Fruit fly (Drosophila melanogaster) whole organism, embryonic: Measurements from ENCODE around the gene CG7611.
A peak's percentile ranks its signal among the peaks of the same experiment; 100 is the strongest.

Experiments used
- ATbp ChIP-seq: fragments of 200-800 bp; sonication (Bioruptor generic); optimal IDR thresholded peaks from 2 replicates; lab custom pipeline; 2017; ENCODE audit warnings: missing biosample characterization, mild to moderate bottlenecking, missing genetic modification characterization, missing genetic modification reagents
- BtbVII ChIP-seq: fragments of 200-800 bp; sonication (Bioruptor generic); optimal IDR thresholded peaks from 3 replicates; lab custom pipeline; 2017; ENCODE audit warnings: missing biosample characterization, mild to moderate bottlenecking, missing genetic modification characterization
- Bteb2 ChIP-seq: fragments of 200-800 bp; sonication (Bioruptor generic); optimal IDR thresholded peaks from 2 replicates; lab custom pipeline; 2016; ENCODE audit warnings: missing biosample characterization, missing genetic modification characterization
- CG10147 ChIP-seq: fragments of 200-800 bp; sonication (Bioruptor generic); optimal IDR thresholded peaks from 2 replicates; lab custom pipeline; 2019; ENCODE audit warnings: missing biosample characterization, mild to moderate bottlenecking, missing genetic modification characterization, moderate library complexity
- CG11093 ChIP-seq: fragments of 200-800 bp; sonication (Bioruptor generic); IDR thresholded peaks from 3 replicates; pipeline ENCODE4 v1.3.6; 2022; ENCODE audit warnings: missing biosample characterization, missing genetic modification characterization
- CG13287 ChIP-seq: fragments of 200-800 bp; sonication (Bioruptor generic); IDR thresholded peaks from 2 replicates; pipeline ENCODE4 v1.3.6; 2022; ENCODE audit warnings: missing biosample characterization, missing genetic modification characterization; ENCODE audit not compliant: partially characterized antibody
- CG13624 ChIP-seq: fragments of 200-800 bp; sonication (Bioruptor generic); optimal IDR thresholded peaks from 2 replicates; lab custom pipeline; 2016; ENCODE audit warnings: missing biosample characterization, missing genetic modification characterization
- CG17912 ChIP-seq: fragments of 200-800 bp; sonication (Bioruptor generic); optimal IDR thresholded peaks from 2 replicates; lab custom pipeline; 2018; ENCODE audit warnings: missing biosample characterization, mild to moderate bottlenecking, missing genetic modification characterization
- CG2712 ChIP-seq: fragments of 200-800 bp; optimal IDR thresholded peaks from 3 replicates; lab custom pipeline; 2019; ENCODE audit warnings: missing biosample characterization, mild to moderate bottlenecking, missing genetic modification characterization, moderate library complexity
- CG31224 ChIP-seq: fragments of 200-800 bp; sonication (Bioruptor generic); IDR thresholded peaks from 2 replicates; pipeline ENCODE4 v1.3.6; 2022; ENCODE audit warnings: missing biosample characterization, missing genetic modification characterization
- CG31365 ChIP-seq: fragments of 200-800 bp; sonication (Bioruptor generic); optimal IDR thresholded peaks from 2 replicates; lab custom pipeline; 2018; ENCODE audit warnings: missing biosample characterization, mild to moderate bottlenecking, missing genetic modification characterization
- CG33557 ChIP-seq: fragments of 200-800 bp; sonication (Bioruptor generic); optimal IDR thresholded peaks from 2 replicates; lab custom pipeline; 2019; ENCODE audit warnings: missing biosample characterization, mild to moderate bottlenecking, missing genetic modification characterization, moderate library complexity
- CG3995 ChIP-seq: fragments of 200-800 bp; sonication (Bioruptor generic); optimal IDR thresholded peaks from 3 replicates; lab custom pipeline; 2016; ENCODE audit warnings: missing biosample characterization, missing genetic modification characterization
- CG4854 ChIP-seq: fragments of 200-800 bp; sonication (Bioruptor generic); optimal IDR thresholded peaks from 2 replicates; lab custom pipeline; 2016; ENCODE audit warnings: missing biosample characterization, missing genetic modification characterization, inconsistent platforms
- CG9797 ChIP-seq: fragments of 200-800 bp; sonication (Bioruptor generic); optimal IDR thresholded peaks from 3 replicates; lab custom pipeline; 2018; ENCODE audit warnings: missing biosample characterization, mild to moderate bottlenecking, missing genetic modification characterization
- Dfd ChIP-seq, 2 experiments: fragments of >200 bp; optimal IDR thresholded peaks; 2 replicates each; lab custom pipeline; 2017; ENCODE audit warnings: missing biosample characterization in 2 of 2, missing genetic modification characterization in 2 of 2
- Dip3 ChIP-seq: fragments of 200-800 bp; sonication (Bioruptor generic); optimal IDR thresholded peaks from 3 replicates; lab custom pipeline; 2016; ENCODE audit warnings: missing biosample characterization, missing genetic modification characterization
- Fer2 ChIP-seq: fragments of 200-800 bp; sonication (Bioruptor generic); optimal IDR thresholded peaks from 2 replicates; lab custom pipeline; 2018; ENCODE audit warnings: missing biosample characterization, mild to moderate bottlenecking, missing genetic modification characterization, moderate library complexity
- Gug ChIP-seq: fragments of 200-800 bp; sonication (Bioruptor generic); IDR thresholded peaks from 4 replicates; pipeline ENCODE4 v1.3.6; 2022; ENCODE audit warnings: missing biosample characterization, missing genetic modification characterization
- HLH54F ChIP-seq: fragments of 200-800 bp; sonication (Bioruptor generic); optimal IDR thresholded peaks from 3 replicates; lab custom pipeline; 2016; ENCODE audit warnings: missing biosample characterization, missing genetic modification characterization
- HmgD ChIP-seq: fragments of 200-800 bp; sonication (Bioruptor generic); optimal IDR thresholded peaks from 3 replicates; lab custom pipeline; 2016; ENCODE audit warnings: missing biosample characterization, missing genetic modification characterization
- Lhr ChIP-seq: fragments of 200-800 bp; sonication (Bioruptor generic); optimal IDR thresholded peaks from 3 replicates; lab custom pipeline; 2017; ENCODE audit warnings: mild to moderate bottlenecking, missing biosample characterization, missing genetic modification reagents, missing genetic modification characterization
- Lim3 ChIP-seq: fragments of 200-800 bp; sonication (Bioruptor generic); IDR thresholded peaks from 2 replicates; pipeline ENCODE4 v1.3.6; 2022; ENCODE audit warnings: missing biosample characterization, missing genetic modification characterization
- Mad ChIP-seq: fragments of 200-800 bp; sonication (Bioruptor generic); optimal IDR thresholded peaks from 2 replicates; lab custom pipeline; 2016; ENCODE audit warnings: missing biosample characterization, missing genetic modification characterization
- Max ChIP-seq: fragments of 200-800 bp; sonication (Bioruptor generic); optimal IDR thresholded peaks from 2 replicates; lab custom pipeline; 2016; ENCODE audit warnings: missing biosample characterization, mild to moderate bottlenecking, missing genetic modification characterization
- PHDP ChIP-seq: fragments of 200-800 bp; sonication (Bioruptor generic); optimal IDR thresholded peaks from 3 replicates; lab custom pipeline; 2018; ENCODE audit warnings: missing biosample characterization, mild to moderate bottlenecking, missing genetic modification characterization, moderate library complexity
- Ptx1 ChIP-seq: fragments of 200-800 bp; sonication (Bioruptor generic); IDR thresholded peaks from 2 replicates; pipeline ENCODE4 v1.3.6; 2022; ENCODE audit warnings: missing biosample characterization, missing genetic modification characterization
- TFAM ChIP-seq: fragments of 200-800 bp; sonication (Bioruptor generic); optimal IDR thresholded peaks from 2 replicates; lab custom pipeline; 2017; ENCODE audit warnings: missing biosample characterization, missing genetic modification characterization, inconsistent platforms
- ap ChIP-seq: fragments of 200-800 bp; sonication (Bioruptor generic); IDR thresholded peaks from 2 replicates; pipeline ENCODE4 v1.3.6; 2022; ENCODE audit warnings: missing biosample characterization, missing genetic modification characterization
- cg ChIP-seq: fragments of 200-800 bp; sonication (Bioruptor generic); optimal IDR thresholded peaks from 3 replicates; lab custom pipeline; 2019; ENCODE audit warnings: missing biosample characterization, mild to moderate bottlenecking, missing genetic modification characterization, moderate library complexity
- croc ChIP-seq: fragments of 200-800 bp; sonication (Bioruptor generic); conservative IDR thresholded peaks from 3 replicates; pipeline ENCODE4 v1.3.6; 2022; ENCODE audit warnings: missing biosample characterization, missing genetic modification characterization
- fru ChIP-seq: fragments of >200 bp; optimal IDR thresholded peaks from 2 replicates; lab custom pipeline; 2017
- ftz-f1 ChIP-seq: fragments of 200-800 bp; sonication (Bioruptor generic); optimal IDR thresholded peaks from 2 replicates; lab custom pipeline; 2016; ENCODE audit warnings: missing biosample characterization, missing genetic modification characterization
- gro ChIP-seq: fragments of 200-800 bp; sonication (Bioruptor generic); optimal IDR thresholded peaks from 2 replicates; lab custom pipeline; 2016; ENCODE audit warnings: missing biosample characterization, missing genetic modification characterization
- gsb-n ChIP-seq: fragments of 200-800 bp; sonication (Bioruptor generic); optimal IDR thresholded peaks from 3 replicates; lab custom pipeline; 2018; ENCODE audit warnings: missing biosample characterization, mild to moderate bottlenecking, missing genetic modification characterization
- ham ChIP-seq: fragments of 200-800 bp; sonication (Bioruptor generic); IDR thresholded peaks from 2 replicates; pipeline ENCODE4 v1.3.6; 2022; ENCODE audit warnings: missing biosample characterization, missing genetic modification characterization
- kni ChIP-seq: fragments of 200-800 bp; sonication (Bioruptor generic); optimal IDR thresholded peaks from 3 replicates; lab custom pipeline; 2017; ENCODE audit warnings: mild to moderate bottlenecking, missing biosample characterization, missing genetic modification reagents, missing genetic modification characterization
- lilli ChIP-seq: fragments of 200-800 bp; sonication (Bioruptor generic); optimal IDR thresholded peaks from 3 replicates; lab custom pipeline; 2016; ENCODE audit warnings: missing biosample characterization, missing genetic modification characterization
- prd ChIP-seq, 3 experiments: fragments of >200 bp in 2 of 3; fragments of 200-800 bp in 1 of 3; sonication (Bioruptor generic) in 1 of 3; optimal IDR thresholded peaks in 2 of 3; IDR thresholded peaks in 1 of 3; 2 replicates in 2 of 3; 3 replicates in 1 of 3; pipeline versions ENCODE4 v1.3.6 to Lab custom; 2017 to 2022; ENCODE audit warnings: missing biosample characterization in 1 of 3, missing genetic modification characterization in 1 of 3
- ro ChIP-seq: fragments of 200-800 bp; sonication (Bioruptor generic); IDR thresholded peaks from 2 replicates; pipeline ENCODE4 v1.3.6; 2022; ENCODE audit warnings: missing biosample characterization, missing genetic modification characterization
- row ChIP-seq: fragments of 200-800 bp; sonication (Bioruptor generic); IDR thresholded peaks from 3 replicates; pipeline ENCODE4 v1.3.6; 2022; ENCODE audit warnings: missing biosample characterization, missing genetic modification characterization
- sc ChIP-seq, 3 experiments: fragments of >200 bp in 2 of 3; fragments of 200-800 bp in 1 of 3; sonication (Bioruptor generic) in 1 of 3; optimal IDR thresholded peaks; 2 replicates in 2 of 3; 3 replicates in 1 of 3; lab custom pipeline; 2017; ENCODE audit warnings: mild to moderate bottlenecking in 1 of 3, missing biosample characterization in 1 of 3, missing genetic modification characterization in 1 of 3, missing genetic modification reagents in 1 of 3
- sim ChIP-seq: fragments of 200-800 bp; sonication (Bioruptor generic); IDR thresholded peaks from 2 replicates; pipeline ENCODE4 v1.3.6; 2022; ENCODE audit warnings: missing biosample characterization, missing genetic modification characterization
- stc ChIP-seq: fragments of 200-800 bp; sonication (Bioruptor generic); IDR thresholded peaks from 2 replicates; pipeline ENCODE4 v1.3.6; 2022; ENCODE audit warnings: missing biosample characterization, missing genetic modification characterization
- tna ChIP-seq: fragments of 200-800 bp; sonication (Bioruptor generic); IDR thresholded peaks from 2 replicates; pipeline ENCODE4 v1.3.6; 2022; ENCODE audit warnings: missing biosample characterization, missing genetic modification characterization; ENCODE audit not compliant: partially characterized antibody
- twi ChIP-seq: fragments of 200-800 bp; optimal IDR thresholded peaks from 2 replicates; lab custom pipeline; 2019; ENCODE audit warnings: missing biosample characterization, mild to moderate bottlenecking, missing genetic modification characterization, moderate library complexity
- vnd ChIP-seq: fragments of 200-800 bp; sonication (Bioruptor generic); IDR thresholded peaks from 3 replicates; pipeline ENCODE4 v1.3.6; 2022; ENCODE audit warnings: missing biosample characterization, missing genetic modification characterization; ENCODE audit not compliant: partially characterized antibody
- yki ChIP-seq: fragments of >200 bp; optimal IDR thresholded peaks from 3 replicates; lab custom pipeline; 2018
- zen2 ChIP-seq: fragments of 200-800 bp; sonication (Bioruptor generic); IDR thresholded peaks from 3 replicates; pipeline ENCODE4 v1.3.6; 2022; ENCODE audit warnings: missing biosample characterization, missing genetic modification characterization; ENCODE audit not compliant: partially characterized antibody
- zfh1 ChIP-seq: fragments of 200-800 bp; sonication (Bioruptor generic); IDR thresholded peaks from 3 replicates; pipeline ENCODE4 v1.3.6; 2022; ENCODE audit warnings: missing biosample characterization, missing genetic modification characterization

CG7611 gene

dm6 chr3L:21509488-21510122 lies 13.4 kb upstream of the CG7611 start (continued):
- TF ChIP-seq ham (GFP tag; lab: Robert Waterston, UW) = no peak
- TF ChIP-seq Dip3 (GFP tag; lab: Kevin White, UChicago) = no peak
- TF ChIP-seq CG13287 = no peak
- TF ChIP-seq Bteb2 (GFP tag; lab: Kevin White, UChicago) = no peak
- TF ChIP-seq croc = no peak
- TF ChIP-seq sim (GFP tag; lab: Robert Waterston, UW) = 0 out of 2 replicates have a peak, but pooled peaks have one; percentile 35
- no peak for TF ChIP-seq Fer2 (tag; lab: Kevin White, UChicago)
- peak; percentile 9 for TF ChIP-seq CG13624
- no peak for TF ChIP-seq kni (GFP tag; lab: Kevin White, UChicago)
- TF ChIP-seq CG4854 = peak; percentile 5
- TF ChIP-seq Lim3 (GFP tag; lab: Robert Waterston, UW) = no peak
- TF ChIP-seq BtbVII (GFP tag; lab: Kevin White, UChicago) = peak; percentile 53
- TF ChIP-seq sc (optimal IDR thresholded peaks at IDR 0.05; lab: Kevin White, UChicago) = no peak
- no peak for TF ChIP-seq sc (GFP tag; optimal IDR thresholded peaks at IDR 0.05; lab: Kevin White, UChicago)
- no peak for TF ChIP-seq CG31224 (GFP tag; lab: Robert Waterston, UW)
- no peak for TF ChIP-seq CG9797 (GFP tag; lab: Kevin White, UChicago)
- peak; percentile 51 for TF ChIP-seq CG2712 (tag; lab: Kevin White, UChicago)
- peak; percentile 48 for TF ChIP-seq lilli (GFP tag; lab: Kevin White, UChicago)
- no peak for TF ChIP-seq prd (optimal IDR thresholded peaks at IDR 0.05; lab: Kevin White, UChicago)
- TF ChIP-seq prd (GFP tag; IDR thresholded peaks at IDR 0.05; lab: Robert Waterston, UW) = peak; percentile 53; the same call in 2 of the 3 replicates
- no peak for TF ChIP-seq ftz-f1 (GFP tag; lab: Kevin White, UChicago)
- no peak for TF ChIP-seq ro (GFP tag; lab: Robert Waterston, UW)
- TF ChIP-seq CG10147 (GFP tag; lab: Kevin White, UChicago) = no peak
- TF ChIP-seq TFAM (GFP tag; lab: Kevin White, UChicago) = no peak
- peak; percentile 41; the same call in 1 of the 4 replicates for TF ChIP-seq Gug
- no peak for TF ChIP-seq stc (GFP tag; lab: Robert Waterston, UW)
- TF ChIP-seq CG31365 (tag; lab: Kevin White, UChicago) = no peak
- TF ChIP-seq vnd (GFP tag; lab: Robert Waterston, UW) = no peak
- TF ChIP-seq gsb-n (tag; lab: Kevin White, UChicago) = no peak
- peak; percentile 6 for TF ChIP-seq HLH54F (GFP tag; lab: Kevin White, UChicago)
- TF ChIP-seq fru (lab: Kevin White, UChicago) = no peak
- no peak for TF ChIP-seq twi (tag; lab: Kevin White, UChicago)
- TF ChIP-seq ap (GFP tag; lab: Robert Waterston, UW) = no peak
- TF ChIP-seq yki (lab: Kevin White, UChicago) = no peak
- TF ChIP-seq Lhr (GFP tag; lab: Kevin White, UChicago) = no peak
- peak; percentile 4 for TF ChIP-seq Max (GFP tag; lab: Kevin White, UChicago)
- no peak for TF ChIP-seq zen2 (GFP tag; lab: Robert Waterston, UW)
- no peak for TF ChIP-seq CG11093 (GFP tag; lab: Robert Waterston, UW)
- no peak for TF ChIP-seq Mad
- no peak for TF ChIP-seq HmgD (GFP tag; lab: Kevin White, UChicago)
- TF ChIP-seq row (GFP tag; lab: Robert Waterston, UW) = peak; percentile 71
- no peak for TF ChIP-seq CG17912 (GFP tag; lab: Kevin White, UChicago)
- TF ChIP-seq gro = peak; percentile 39
- no peak for TF ChIP-seq CG33557 (GFP tag; lab: Kevin White, UChicago)
- no peak for TF ChIP-seq Dfd (GFP tag; optimal IDR thresholded peaks at IDR 0.05; lab: Kevin White, UChicago)
- TF ChIP-seq CG3995 (GFP tag; lab: Kevin White, UChicago) = no peak
- TF ChIP-seq ATbp = peak; percentile 25
- TF ChIP-seq cg (GFP tag; lab: Kevin White, UChicago) = no peak
- peak; percentile 67 for TF ChIP-seq PHDP (tag; lab: Kevin White, UChicago)
- no peak for TF ChIP-seq tna
- TF ChIP-seq Ptx1 (GFP tag; lab: Robert Waterston, UW) = peak; percentile 28; the same call in 1 of the 2 replicates
- 0 out of 3 replicates have a peak, but pooled peaks have one; percentile 34 for TF ChIP-seq zfh1 (GFP tag; lab: Robert Waterston, UW)
